Worm (Caenorhabditis elegans) whole organism, L2 larva: ENCODE data around the gene F58A6.2.

Experiments used
- blmp-1 ChIP-seq: sonication (generic microtip); optimal IDR thresholded peaks from 2 replicates; lab custom pipeline; 2017; ENCODE audit warnings: missing genetic modification characterization, mild to moderate bottlenecking, missing compliant biosample characterization, antibody characterized with exemption, moderate library complexity; ENCODE audit not compliant: insufficient read depth
- mdl-1 ChIP-seq, 2 experiments: fragments of 150-350 bp in 1 of 2; sonication (generic microtip) in 1 of 2; optimal IDR thresholded peaks; 2 replicates each; lab custom pipeline; 2017; ENCODE audit warnings: missing biosample characterization in 2 of 2, missing genetic modification characterization in 2 of 2

- no peak for TF ChIP-seq blmp-1
- TF ChIP-seq mdl-1 (tag; optimal IDR thresholded peaks at IDR 0.05; lab: Kevin White, UChicago): no peak
These were observed 26.8 kb downstream of the F58A6.2 start, which contains the start of gene srb-5 for ce11 chrII:5163283-5163682.
